Worm (Caenorhabditis elegans) whole organism, mixed stage, embryonic: ENCODE data around the gene ins-9.

ENCODE experiments used
- ces-1 ChIP-seq: fragments of 150-350 bp; optimal IDR thresholded peaks from 2 replicates; lab custom pipeline; 2014; ENCODE audit warnings: missing biosample characterization, missing genetic modification reagents, missing genetic modification characterization
- elt-3 ChIP-seq: fragments of 150-350 bp; optimal IDR thresholded peaks from 2 replicates; lab custom pipeline; 2014; ENCODE audit warnings: missing biosample characterization, missing genetic modification characterization
- lin-13 ChIP-seq: fragments of 150-350 bp; optimal IDR thresholded peaks from 2 replicates; lab custom pipeline; 2014; ENCODE audit warnings: missing biosample characterization, missing genetic modification characterization
- mep-1 ChIP-seq: fragments of 150-350 bp; optimal IDR thresholded peaks from 2 replicates; lab custom pipeline; 2017; ENCODE audit warnings: missing biosample characterization, missing genetic modification reagents, missing genetic modification characterization, inconsistent platforms
- nhr-237 ChIP-seq: fragments of 150-350 bp; optimal IDR thresholded peaks from 2 replicates; lab custom pipeline; 2014; ENCODE audit warnings: missing biosample characterization, missing genetic modification characterization
- pha-4 ChIP-seq: fragments of 150-350 bp; optimal IDR thresholded peaks from 2 replicates; lab custom pipeline; 2018; ENCODE audit warnings: missing biosample characterization, missing genetic modification reagents, missing genetic modification characterization
- unc-39 ChIP-seq: fragments of 150-350 bp; optimal IDR thresholded peaks from 2 replicates; lab custom pipeline; 2014; ENCODE audit warnings: missing biosample characterization, missing genetic modification characterization

ce11 chrX:8846447-8847237 is 19.8 kb downstream of the ins-9 start, which contains the start of gene C28G1.10:
- TF ChIP-seq ces-1 (GFP tag; lab: Kevin White, UChicago) (no peak), lin-13 (no peak), elt-3 (tag; lab: Kevin White, UChicago) (no peak), mep-1 (no peak), nhr-237 (tag; lab: Kevin White, UChicago) (no peak), pha-4 (no peak), unc-39 (tag; lab: Kevin White, UChicago) (no peak)
